Worm (Caenorhabditis elegans) whole organism, L2 larva: ENCODE results near the gene aman-2.
A peak's percentile ranks its signal among the peaks of the same experiment; 100 is the strongest.

Source experiments
- C34F6.9 ChIP-seq: fragments of 150-350 bp; optimal IDR thresholded peaks from 2 replicates; lab custom pipeline; 2014; ENCODE audit warnings: missing biosample characterization, missing genetic modification characterization
- F13H6.1 ChIP-seq: sonication (generic microtip); optimal IDR thresholded peaks from 2 replicates; lab custom pipeline; 2016; ENCODE audit warnings: missing genetic modification characterization, missing compliant biosample characterization
- ZK546.5 ChIP-seq: sonication (generic microtip); optimal IDR thresholded peaks from 2 replicates; lab custom pipeline; 2017; ENCODE audit warnings: missing biosample characterization, missing genetic modification characterization
- aly-2 ChIP-seq: fragments of 150-350 bp; optimal IDR thresholded peaks from 2 replicates; lab custom pipeline; 2014; ENCODE audit warnings: missing biosample characterization, missing genetic modification characterization
- ama-1 ChIP-seq: fragments of 150-350 bp; optimal IDR thresholded peaks from 2 replicates; lab custom pipeline; 2018; ENCODE audit warnings: inconsistent platforms
- blmp-1 ChIP-seq: sonication (generic microtip); optimal IDR thresholded peaks from 2 replicates; lab custom pipeline; 2017; ENCODE audit warnings: missing genetic modification characterization, mild to moderate bottlenecking, missing compliant biosample characterization, antibody characterized with exemption, moderate library complexity; ENCODE audit not compliant: insufficient read depth
- ceh-16 ChIP-seq: fragments of 150-350 bp; optimal IDR thresholded peaks from 2 replicates; lab custom pipeline; 2014; ENCODE audit warnings: missing biosample characterization, missing genetic modification characterization
- ceh-82 ChIP-seq: fragments of 150-350 bp; optimal IDR thresholded peaks from 2 replicates; lab custom pipeline; 2014; ENCODE audit warnings: missing biosample characterization, missing genetic modification characterization
- crh-2 ChIP-seq: sonication (generic microtip); optimal IDR thresholded peaks from 2 replicates; lab custom pipeline; 2017; ENCODE audit warnings: missing biosample characterization, missing genetic modification characterization
- dmd-4 ChIP-seq: sonication (generic microtip); optimal IDR thresholded peaks from 2 replicates; lab custom pipeline; 2017; ENCODE audit warnings: missing biosample characterization, missing genetic modification characterization
- elt-1 ChIP-seq: fragments of 150-350 bp; optimal IDR thresholded peaks from 2 replicates; lab custom pipeline; 2014; ENCODE audit warnings: missing biosample characterization, missing genetic modification characterization
- fos-1 ChIP-seq: fragments of 150-350 bp; optimal IDR thresholded peaks from 2 replicates; lab custom pipeline; 2014; ENCODE audit warnings: missing biosample characterization, missing genetic modification characterization
- gmeb-1 ChIP-seq: fragments of 150-350 bp; optimal IDR thresholded peaks from 2 replicates; lab custom pipeline; 2014; ENCODE audit warnings: missing biosample characterization, missing genetic modification characterization
- lin-13 ChIP-seq: fragments of 150-350 bp; optimal IDR thresholded peaks from 2 replicates; lab custom pipeline; 2014; ENCODE audit warnings: missing biosample characterization, missing genetic modification reagents, missing genetic modification characterization
- lin-39 ChIP-seq: fragments of 150-350 bp; optimal IDR thresholded peaks from 2 replicates; lab custom pipeline; 2014; ENCODE audit warnings: missing biosample characterization, missing genetic modification reagents, missing genetic modification characterization
- lsy-2 ChIP-seq, 2 experiments: fragments of 150-350 bp in 1 of 2; sonication (generic microtip) in 1 of 2; optimal IDR thresholded peaks; 2 replicates each; lab custom pipeline; 2014 to 2017; ENCODE audit warnings: missing biosample characterization in 2 of 2, missing genetic modification characterization in 2 of 2
- mab-5 ChIP-seq: fragments of 150-350 bp; optimal IDR thresholded peaks from 2 replicates; lab custom pipeline; 2014; ENCODE audit warnings: missing biosample characterization, missing genetic modification characterization
- mbf-1 ChIP-seq: sonication (generic microtip); optimal IDR thresholded peaks from 2 replicates; lab custom pipeline; 2017; ENCODE audit warnings: missing biosample characterization, missing genetic modification characterization
- mdl-1 ChIP-seq, 2 experiments: fragments of 150-350 bp in 1 of 2; sonication (generic microtip) in 1 of 2; optimal IDR thresholded peaks; 2 replicates each; lab custom pipeline; 2017; ENCODE audit warnings: missing biosample characterization in 2 of 2, missing genetic modification characterization in 2 of 2
- nhr-10 ChIP-seq: sonication (generic microtip); optimal IDR thresholded peaks from 2 replicates; lab custom pipeline; 2017; ENCODE audit warnings: missing biosample characterization, missing genetic modification characterization
- nhr-11 ChIP-seq: fragments of 150-350 bp; optimal IDR thresholded peaks from 2 replicates; lab custom pipeline; 2014; ENCODE audit warnings: missing biosample characterization, missing genetic modification characterization
- nhr-12 ChIP-seq: fragments of 150-350 bp; optimal IDR thresholded peaks from 2 replicates; lab custom pipeline; 2014; ENCODE audit warnings: missing biosample characterization, missing genetic modification characterization
- nhr-129 ChIP-seq: fragments of 150-350 bp; optimal IDR thresholded peaks from 2 replicates; lab custom pipeline; 2014; ENCODE audit warnings: missing biosample characterization, missing genetic modification characterization
- nhr-21 ChIP-seq: fragments of 150-350 bp; optimal IDR thresholded peaks from 2 replicates; lab custom pipeline; 2014; ENCODE audit warnings: missing biosample characterization, missing genetic modification characterization
- nhr-23 ChIP-seq: fragments of 150-350 bp; optimal IDR thresholded peaks from 2 replicates; lab custom pipeline; 2014; ENCODE audit warnings: missing biosample characterization, missing genetic modification reagents, missing genetic modification characterization
- nhr-237 ChIP-seq: fragments of 150-350 bp; optimal IDR thresholded peaks from 2 replicates; lab custom pipeline; 2014; ENCODE audit warnings: missing biosample characterization, missing genetic modification characterization
- nhr-25 ChIP-seq: fragments of 150-350 bp; sonication (generic microtip); optimal IDR thresholded peaks from 3 replicates; lab custom pipeline; 2014; ENCODE audit warnings: missing biosample characterization, missing genetic modification characterization
- nhr-6 ChIP-seq: fragments of 150-350 bp; optimal IDR thresholded peaks from 2 replicates; lab custom pipeline; 2014; ENCODE audit warnings: missing biosample characterization, missing genetic modification characterization
- nhr-77 ChIP-seq: fragments of 150-350 bp; optimal IDR thresholded peaks from 2 replicates; lab custom pipeline; 2014; ENCODE audit warnings: missing biosample characterization, missing genetic modification characterization
- peb-1 ChIP-seq: fragments of 150-350 bp; optimal IDR thresholded peaks from 2 replicates; lab custom pipeline; 2014; ENCODE audit warnings: missing biosample characterization, missing genetic modification characterization
- sem-4 ChIP-seq: fragments of 150-350 bp; optimal IDR thresholded peaks from 2 replicates; lab custom pipeline; 2014; ENCODE audit warnings: missing biosample characterization, missing genetic modification reagents, missing genetic modification characterization
- skn-1 ChIP-seq: sonication (generic microtip); optimal IDR thresholded peaks from 2 replicates; lab custom pipeline; 2017; ENCODE audit warnings: missing biosample characterization, missing genetic modification characterization
- sma-3 ChIP-seq: sonication (generic microtip); optimal IDR thresholded peaks from 2 replicates; lab custom pipeline; 2016; ENCODE audit warnings: missing genetic modification reagents, missing genetic modification characterization, missing compliant biosample characterization
- sma-9 ChIP-seq, 2 experiments: fragments of 150-350 bp in 1 of 2; sonication (generic microtip) in 1 of 2; optimal IDR thresholded peaks; 2 replicates each; lab custom pipeline; 2014 to 2016; ENCODE audit warnings: missing genetic modification characterization in 2 of 2, mild to moderate bottlenecking in 1 of 2, missing biosample characterization in 1 of 2, missing compliant biosample characterization in 1 of 2, missing genetic modification reagents in 1 of 2, moderate library complexity in 1 of 2
- snpc-4 ChIP-seq: fragments of 150-350 bp; optimal IDR thresholded peaks from 2 replicates; lab custom pipeline; 2014; ENCODE audit warnings: missing biosample characterization, missing genetic modification characterization
- unc-55 ChIP-seq: fragments of 150-350 bp; sonication (generic microtip); optimal IDR thresholded peaks from 3 replicates; lab custom pipeline; 2014; ENCODE audit warnings: missing biosample characterization, missing genetic modification reagents, missing genetic modification characterization
- unc-62 ChIP-seq: fragments of 150-350 bp; optimal IDR thresholded peaks from 2 replicates; lab custom pipeline; 2014; ENCODE audit warnings: missing biosample characterization, missing genetic modification reagents, missing genetic modification characterization
- ztf-4 ChIP-seq: fragments of 150-350 bp; optimal IDR thresholded peaks from 2 replicates; lab custom pipeline; 2014; ENCODE audit warnings: missing biosample characterization, missing genetic modification characterization

Gene aman-2

ce11 chrV:11934848-11935247 lies 1.8 kb upstream of the aman-2 start, which contains the start of gene F58H1.8:
F58H1.8 (plus strand) TSS chrV:11935148.
- TF ChIP-seq ceh-16 (tag; lab: Kevin White, UChicago) (no peak), aly-2 (tag; lab: Kevin White, UChicago) (no peak), nhr-25 (tag; lab: Kevin White, UChicago) (no peak), nhr-237 (tag; lab: Kevin White, UChicago) (no peak), ztf-4 (no peak), lin-39 (tag; lab: Kevin White, UChicago) (no peak), C34F6.9 (tag; lab: Kevin White, UChicago) (no peak), nhr-21 (tag; lab: Kevin White, UChicago) (no peak), ceh-82 (tag; lab: Kevin White, UChicago) (no peak), dmd-4 (tag; lab: Kevin White, UChicago) (no peak), peb-1 (tag; lab: Kevin White, UChicago) (no peak), fos-1 (no peak), lin-13 (GFP tag; lab: Kevin White, UChicago) (no peak), snpc-4 (tag; lab: Kevin White, UChicago) (no peak), nhr-12 (tag; lab: Kevin White, UChicago) (no peak), nhr-10 (no peak), nhr-77 (tag; lab: Kevin White, UChicago) (no peak), unc-55 (GFP tag; lab: Kevin White, UChicago) (no peak), lsy-2 (tag; optimal IDR thresholded peaks at IDR 0.05; lab: Kevin White, UChicago) (no peak)

ce11 chrV:11929046-11929590 lies 3.9 kb downstream of the aman-2 start, which contains the start of gene F58H1.2:
F58H1.2 (plus strand) TSS chrV:11929096.
- TF ChIP-seq nhr-23 (tag; lab: Kevin White, UChicago): no peak
- TF ChIP-seq elt-1 (tag; lab: Kevin White, UChicago): no peak
- TF ChIP-seq ztf-4: no peak
- TF ChIP-seq nhr-6: no peak

ce11 chrV:11927346-11927745 lies 5.7 kb downstream of the aman-2 start, which contains the start of gene osm-6:
osm-6 (minus strand) TSS chrV:11927446.
- no peak for TF ChIP-seq snpc-4 (tag; lab: Kevin White, UChicago)
- TF ChIP-seq peb-1 (tag; lab: Kevin White, UChicago): no peak
- TF ChIP-seq mab-5 (tag; lab: Kevin White, UChicago): no peak
- no peak for TF ChIP-seq nhr-11 (tag; lab: Kevin White, UChicago)
- no peak for TF ChIP-seq nhr-129 (tag; lab: Kevin White, UChicago)
- no peak for TF ChIP-seq skn-1
- no peak for TF ChIP-seq nhr-21 (tag; lab: Kevin White, UChicago)
- TF ChIP-seq lsy-2 (tag; optimal IDR thresholded peaks at IDR 0.05; lab: Kevin White, UChicago): no peak
- TF ChIP-seq mdl-1 (tag; optimal IDR thresholded peaks at IDR 0.05; lab: Kevin White, UChicago): no peak
- no peak for TF ChIP-seq dmd-4 (tag; lab: Kevin White, UChicago)
- no peak for TF ChIP-seq gmeb-1 (tag; lab: Kevin White, UChicago)
- no peak for TF ChIP-seq ZK546.5 (tag; lab: Kevin White, UChicago)
- TF ChIP-seq nhr-10: no peak
- no peak for TF ChIP-seq ztf-4
- no peak for TF ChIP-seq sma-3 (GFP tag; lab: Kevin White, UChicago)
- no peak for TF ChIP-seq ceh-16 (tag; lab: Kevin White, UChicago)
- TF ChIP-seq sem-4 (tag; lab: Kevin White, UChicago): no peak
- no peak for TF ChIP-seq ama-1 (lab: Kevin White, UChicago)

ce11 chrV:11921689-11922517 lies 11.1 kb downstream of the aman-2 start:
- peak; percentile 63 for TF ChIP-seq nhr-129 (tag; lab: Kevin White, UChicago)
- no peak for TF ChIP-seq gmeb-1 (tag; lab: Kevin White, UChicago)
- no peak for TF ChIP-seq mbf-1 (tag; lab: Kevin White, UChicago)
- TF ChIP-seq unc-55 (GFP tag; lab: Kevin White, UChicago): peak; percentile 27
- no peak for TF ChIP-seq unc-62
- TF ChIP-seq sma-9 (GFP tag; optimal IDR thresholded peaks at IDR 0.05; lab: Kevin White, UChicago): peak; percentile 49
- no peak for TF ChIP-seq sma-9 (tag; optimal IDR thresholded peaks at IDR 0.05; lab: Kevin White, UChicago)
- peak; percentile 54 for TF ChIP-seq crh-2 (tag; lab: Kevin White, UChicago)
- TF ChIP-seq C34F6.9 (tag; lab: Kevin White, UChicago): peak; percentile 62
- peak; percentile 42 for TF ChIP-seq F13H6.1 (tag; lab: Kevin White, UChicago)
- TF ChIP-seq blmp-1 (tag; lab: Kevin White, UChicago): no peak
- TF ChIP-seq fos-1: peak; percentile 9
- peak in 1 of 2 experiments; percentile 31 for TF ChIP-seq lsy-2 (tag; optimal IDR thresholded peaks at IDR 0.05; lab: Kevin White, UChicago)
- TF ChIP-seq nhr-77 (tag; lab: Kevin White, UChicago): no peak
- no peak for TF ChIP-seq nhr-23 (tag; lab: Kevin White, UChicago)
- TF ChIP-seq nhr-6: no peak
